Fruit fly (Drosophila melanogaster): ENCODE data around the gene Acbp5.

The Acbp5 gene

dm6 chr3L:8813484-8813883 lies 25.1 kb upstream of the Acbp5 start:
- TF ChIP-seq Crg-1 (GFP tag; optimal IDR thresholded peaks at IDR 0.05) (no peak), CG7045 (GFP tag; optimal IDR thresholded peaks at IDR 0.05) (no peak), toe (GFP tag; optimal IDR thresholded peaks at IDR 0.05) (peak; percentile 5)

dm6 chr3L:8810095-8810494 lies 21.8 kb upstream of the Acbp5 start, which contains the start of gene CG13309:
Gene CG13309, plus strand, starts transcription at chr3L:8810395.
- no peak for TF ChIP-seq tj (GFP tag; optimal IDR thresholded peaks at IDR 0.05)
- TF ChIP-seq Crg-1 (GFP tag; optimal IDR thresholded peaks at IDR 0.05), result no peak
- TF ChIP-seq Hr96 (GFP tag; optimal IDR thresholded peaks at IDR 0.05), result no peak

DNA sequence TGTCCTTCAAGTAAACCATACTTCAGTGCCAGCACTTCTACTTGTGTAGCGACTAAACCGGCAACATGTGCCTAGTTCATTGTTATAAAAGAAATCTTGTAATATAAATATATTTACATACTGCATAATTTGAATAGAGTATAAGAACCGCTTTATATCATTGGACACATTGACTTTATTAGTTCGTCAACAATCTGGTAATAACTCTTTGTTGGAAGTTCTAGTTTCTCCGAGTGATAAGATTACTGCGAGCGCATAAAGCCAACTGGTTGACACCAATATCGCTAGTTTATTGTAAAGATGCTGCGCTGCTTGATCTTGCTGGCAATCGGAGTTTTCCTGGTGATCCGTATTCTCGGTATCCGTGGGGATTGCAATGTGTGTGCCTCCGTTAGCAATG lies 19.9 kb upstream of the Acbp5 start, which contains the start of gene CG13308:
Gene CG13308, plus strand, starts transcription at position 301 of the 400 bp plus-strand sequence.
- no peak for TF ChIP-seq CG1620 (GFP tag; optimal IDR thresholded peaks at IDR 0.05)
- TF ChIP-seq tj (GFP tag; optimal IDR thresholded peaks at IDR 0.05), result no peak
- TF ChIP-seq CG5204 (GFP tag; optimal IDR thresholded peaks at IDR 0.05), result no peak
- TF ChIP-seq CG12768 (GFP tag; optimal IDR thresholded peaks at IDR 0.05), result no peak
- TF ChIP-seq CG7101 (tag; optimal IDR thresholded peaks at IDR 0.05), result no peak
- no peak for TF ChIP-seq Hr96 (GFP tag; optimal IDR thresholded peaks at IDR 0.05)
- TF ChIP-seq CG33017 (tag; optimal IDR thresholded peaks at IDR 0.05), result no peak
- no peak for TF ChIP-seq Mnt (GFP tag; optimal IDR thresholded peaks at IDR 0.05)
- TF ChIP-seq CG11617 (GFP tag; optimal IDR thresholded peaks at IDR 0.05), result no peak
- no peak for TF ChIP-seq kay (GFP tag; ENCODE audit: borderline replicate concordance)
- no peak for TF ChIP-seq cnc (optimal IDR thresholded peaks at IDR 0.05)
- TF ChIP-seq pad (GFP tag; optimal IDR thresholded peaks at IDR 0.05), result no peak
- no peak for TF ChIP-seq CG7045 (GFP tag; optimal IDR thresholded peaks at IDR 0.05)
- TF ChIP-seq bab1 (GFP tag; optimal IDR thresholded peaks at IDR 0.05), result no peak
- TF ChIP-seq toe (GFP tag; optimal IDR thresholded peaks at IDR 0.05), result no peak
- no peak for TF ChIP-seq ovo (GFP tag; optimal IDR thresholded peaks at IDR 0.05)
- TF ChIP-seq cic (GFP tag; optimal IDR thresholded peaks at IDR 0.05), result no peak
- TF ChIP-seq CG14711 (tag; optimal IDR thresholded peaks at IDR 0.05), result no peak
- TF ChIP-seq Clk (GFP tag; optimal IDR thresholded peaks at IDR 0.05), result no peak
- no peak for TF ChIP-seq Crg-1 (GFP tag; optimal IDR thresholded peaks at IDR 0.05)

dm6 chr3L:8807113-8807651 lies 18.8 kb upstream of the Acbp5 start, which contains the start of the genes CG13312 and CG32024:
Gene CG13312, minus strand, starts transcription at chr3L:8807213.
Gene CG32024, plus strand, starts transcription at chr3L:8807601.
- TF ChIP-seq tj (GFP tag; optimal IDR thresholded peaks at IDR 0.05) (no peak), CG12768 (GFP tag; optimal IDR thresholded peaks at IDR 0.05) (no peak), cic (GFP tag; optimal IDR thresholded peaks at IDR 0.05) (no peak), Crg-1 (GFP tag; optimal IDR thresholded peaks at IDR 0.05) (no peak), kay (GFP tag; ENCODE audit: borderline replicate concordance) (no peak), pad (GFP tag; optimal IDR thresholded peaks at IDR 0.05) (no peak), CG33017 (tag; optimal IDR thresholded peaks at IDR 0.05) (peak; percentile 31), ovo (GFP tag; optimal IDR thresholded peaks at IDR 0.05) (no peak)

DNA sequence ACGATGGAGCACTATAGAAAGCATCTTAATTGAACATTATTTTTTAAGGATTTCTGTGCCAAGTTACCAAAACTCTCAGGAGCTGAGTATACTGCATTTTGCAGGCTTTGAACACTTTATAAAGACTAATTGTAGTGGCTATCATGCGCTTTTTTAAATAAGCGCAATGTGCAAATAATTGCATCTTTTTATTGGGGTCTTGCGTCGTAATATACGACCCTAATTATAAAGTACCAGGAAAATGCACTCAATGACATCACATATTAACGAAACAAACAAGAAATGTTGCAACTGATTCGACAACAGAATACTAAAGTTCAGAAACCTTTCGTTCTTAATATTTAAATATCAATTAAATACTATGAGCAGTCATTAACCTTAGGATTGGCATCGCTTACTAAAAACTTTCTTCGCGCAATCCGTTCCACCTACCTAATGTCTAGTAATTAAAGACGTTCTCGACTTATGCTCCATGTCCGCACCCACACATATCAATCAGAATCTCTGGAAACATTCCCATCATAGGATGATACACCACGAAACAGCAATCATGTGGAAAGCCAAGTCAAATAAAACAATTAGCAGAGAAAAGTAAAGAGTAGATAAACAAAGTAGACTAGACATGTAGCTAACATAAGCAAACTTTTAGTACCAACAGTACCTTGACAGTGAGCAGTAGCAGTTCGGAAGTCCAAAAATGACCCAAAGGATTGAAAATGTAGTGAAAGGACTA lies 15.9 kb upstream of the Acbp5 start, which contains the start of the genes CG32023 and CG34427:
Gene CG32023, minus strand, starts transcription at position 101 of the 733 bp plus-strand sequence.
Gene CG34427, plus strand, starts transcription at position 683 of the 733 bp plus-strand sequence.
- no peak for TF ChIP-seq Clk (GFP tag; optimal IDR thresholded peaks at IDR 0.05)
- TF ChIP-seq kay (GFP tag; ENCODE audit: borderline replicate concordance), result peak; percentile 47

dm6 chr3L:8802064-8802463 lies 13.7 kb upstream of the Acbp5 start, which contains the start of the genes CG13311 and CG34426:
Gene CG13311, minus strand, starts transcription at chr3L:8802164.
Gene CG34426, plus strand, starts transcription at chr3L:8802463.
- no peak for TF ChIP-seq CG11617 (GFP tag; optimal IDR thresholded peaks at IDR 0.05)
- TF ChIP-seq cic (GFP tag; optimal IDR thresholded peaks at IDR 0.05), result peak; percentile 4

- TF ChIP-seq CG1620 (GFP tag; optimal IDR thresholded peaks at IDR 0.05) (no peak), Hr96 (GFP tag; optimal IDR thresholded peaks at IDR 0.05) (no peak), CG11617 (GFP tag; optimal IDR thresholded peaks at IDR 0.05) (no peak), CG12768 (GFP tag; optimal IDR thresholded peaks at IDR 0.05) (no peak), bab1 (GFP tag; optimal IDR thresholded peaks at IDR 0.05) (no peak), CG7101 (tag; optimal IDR thresholded peaks at IDR 0.05) (no peak)
Observed at dm6 chr3L:8800432-8800831, 12.1 kb upstream of the Acbp5 start, which contains the start of gene CG13310. Gene CG13310, minus strand, starts transcription at chr3L:8800532.

dm6 chr3L:8798539-8798938 lies 10.2 kb upstream of the Acbp5 start:
- TF ChIP-seq CG14711 (tag; optimal IDR thresholded peaks at IDR 0.05) (no peak), Clk (GFP tag; optimal IDR thresholded peaks at IDR 0.05) (no peak), tj (GFP tag; optimal IDR thresholded peaks at IDR 0.05) (no peak), bab1 (GFP tag; optimal IDR thresholded peaks at IDR 0.05) (peak; percentile 3), Mnt (GFP tag; optimal IDR thresholded peaks at IDR 0.05) (no peak), cnc (optimal IDR thresholded peaks at IDR 0.05) (no peak), CG5204 (GFP tag; optimal IDR thresholded peaks at IDR 0.05) (no peak), CG33017 (tag; optimal IDR thresholded peaks at IDR 0.05) (no peak), CG7101 (tag; optimal IDR thresholded peaks at IDR 0.05) (no peak), CG12768 (GFP tag; optimal IDR thresholded peaks at IDR 0.05) (no peak), CG11617 (GFP tag; optimal IDR thresholded peaks at IDR 0.05) (no peak), CG7045 (GFP tag; optimal IDR thresholded peaks at IDR 0.05) (no peak), kay (GFP tag; ENCODE audit: borderline replicate concordance) (peak; percentile 92)

Measured in whole organism, adult.